Worm (Caenorhabditis elegans): ENCODE results near the gene F09C6.16.

F09C6.16 gene

DNA sequence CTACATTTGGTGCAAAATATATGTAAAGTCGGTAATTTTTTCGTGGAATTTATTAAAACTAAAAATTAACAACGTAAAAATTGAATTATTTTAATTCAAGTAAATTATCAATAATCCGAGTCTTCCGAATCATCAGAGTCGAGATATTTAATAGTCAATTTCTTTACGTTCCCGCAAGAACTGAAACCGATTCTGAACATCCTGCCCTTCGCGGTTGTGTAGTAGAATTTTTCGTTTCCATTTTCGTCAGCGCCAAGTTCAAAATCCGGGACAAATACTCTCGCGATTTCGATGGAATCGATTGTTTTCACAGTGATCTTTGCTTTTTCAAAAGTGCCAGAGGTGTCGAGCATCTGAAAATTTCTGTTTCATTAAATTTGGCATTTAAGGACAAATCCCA is 9.9 kb upstream of the F09C6.16 start:
- TF ChIP-seq lsy-12 (tag; optimal IDR thresholded peaks at IDR 0.05) = no peak
- no peak for TF ChIP-seq ZK546.5 (tag; optimal IDR thresholded peaks at IDR 0.05)
- no peak for TF ChIP-seq elt-1 (tag; optimal IDR thresholded peaks at IDR 0.05)
- TF ChIP-seq mdl-1 (tag; optimal IDR thresholded peaks at IDR 0.05) = no peak
- TF ChIP-seq ceh-16 (tag; optimal IDR thresholded peaks at IDR 0.05) = no peak
- TF ChIP-seq elt-3 (tag; optimal IDR thresholded peaks at IDR 0.05) = no peak
- TF ChIP-seq hmg-11 (tag; optimal IDR thresholded peaks at IDR 0.05) = no peak

DNA sequence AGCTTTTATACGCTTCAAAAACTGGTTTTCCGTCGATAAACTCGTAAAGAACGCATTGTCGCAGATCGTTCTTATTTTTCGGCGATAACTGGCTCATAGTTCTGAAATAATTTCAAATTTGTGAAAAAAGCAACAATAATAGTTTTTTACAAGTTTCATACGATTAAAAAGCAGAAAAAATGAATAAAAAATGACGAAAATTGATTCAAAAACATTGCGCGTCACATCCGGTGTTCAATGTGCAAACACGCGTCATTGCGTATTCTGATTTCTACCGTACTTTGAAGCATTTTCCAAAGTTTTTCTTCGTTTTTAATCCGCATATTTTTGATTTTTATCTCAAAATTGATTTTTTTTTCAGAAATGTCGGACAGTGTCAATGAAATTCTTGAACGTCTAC is 8.6 kb upstream of the F09C6.16 start, which contains the start of the genes fbxa-206 and Y102A5C.2:
fbxa-206 (minus strand) TSS at position 101 of the 400 bp plus-strand sequence.
Y102A5C.2 (plus strand) TSS at position 354 of the 400 bp plus-strand sequence.
- no peak for TF ChIP-seq elt-3 (tag; optimal IDR thresholded peaks at IDR 0.05)
- no peak for TF ChIP-seq elt-2 (tag; optimal IDR thresholded peaks at IDR 0.05)
- no peak for TF ChIP-seq ceh-82 (tag; optimal IDR thresholded peaks at IDR 0.05)
- no peak for TF ChIP-seq ztf-11 (tag; optimal IDR thresholded peaks at IDR 0.05)
- TF ChIP-seq ceh-9 (tag; optimal IDR thresholded peaks at IDR 0.05) = no peak

DNA sequence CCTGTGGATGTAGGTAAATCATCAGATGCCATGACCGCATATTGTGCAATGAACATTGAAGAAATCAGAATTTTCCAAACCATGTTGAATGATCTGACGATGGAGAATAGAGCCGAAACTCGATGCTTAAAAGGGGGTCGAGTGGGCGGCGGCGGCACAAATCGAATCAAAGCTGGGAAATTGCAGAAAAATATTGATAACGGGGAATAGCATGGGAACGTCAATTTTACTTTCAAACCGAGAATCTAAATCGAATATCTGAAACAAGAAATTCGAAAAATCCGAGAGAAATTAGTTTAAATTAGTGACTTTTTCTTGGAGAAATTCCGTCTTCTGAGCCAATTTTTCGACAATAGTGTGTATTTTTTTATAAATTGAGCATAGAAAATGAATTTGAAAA is 6.3 kb upstream of the F09C6.16 start, which contains the start of gene F09C6.10:
F09C6.10 (minus strand) TSS at position 101 of the 400 bp plus-strand sequence.
- no peak for TF ChIP-seq egl-27 (tag; optimal IDR thresholded peaks at IDR 0.05)
- TF ChIP-seq nfya-1 (tag; optimal IDR thresholded peaks at IDR 0.05; ENCODE audit: insufficient read depth) = no peak
- no peak for TF ChIP-seq nhr-11 (tag; optimal IDR thresholded peaks at IDR 0.05)
- TF ChIP-seq elt-3 (tag; optimal IDR thresholded peaks at IDR 0.05) = no peak
- no peak for TF ChIP-seq elt-2 (tag; optimal IDR thresholded peaks at IDR 0.05)
- no peak for TF ChIP-seq zag-1 (tag; optimal IDR thresholded peaks at IDR 0.05)
- TF ChIP-seq elt-1 (tag; optimal IDR thresholded peaks at IDR 0.05) = no peak
- TF ChIP-seq pqm-1 (tag; optimal IDR thresholded peaks at IDR 0.05) = no peak
- TF ChIP-seq ztf-11 (tag; optimal IDR thresholded peaks at IDR 0.05) = no peak
- no peak for TF ChIP-seq lin-15B (tag; optimal IDR thresholded peaks at IDR 0.05)

DNA sequence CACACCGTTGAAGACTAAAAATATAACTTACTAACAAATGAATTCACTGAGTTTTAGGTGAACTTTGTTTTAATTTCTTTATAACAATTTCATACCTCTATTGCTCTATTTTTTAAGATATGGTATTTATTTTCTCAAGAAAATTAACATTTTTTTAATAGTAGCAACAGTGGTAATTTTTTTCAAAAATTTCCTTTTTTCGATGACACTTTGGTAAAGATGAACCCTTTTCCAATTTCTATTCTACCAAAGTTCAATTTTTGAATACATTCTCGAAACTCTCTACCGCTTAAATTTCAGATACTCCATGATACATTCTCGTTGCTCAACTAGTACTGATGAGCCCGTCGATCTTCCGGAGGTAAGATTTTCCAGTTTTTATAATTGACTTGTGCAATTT is 2.2 kb upstream of the F09C6.16 start, which contains the start of gene nhr-116:
nhr-116 (plus strand) TSS at position 301 of the 400 bp plus-strand sequence.
- TF ChIP-seq jun-1 (tag; optimal IDR thresholded peaks at IDR 0.05) (no peak), ztf-4 (tag; optimal IDR thresholded peaks at IDR 0.05) (no peak), fos-1 (tag; optimal IDR thresholded peaks at IDR 0.05) (no peak), nfya-1 (tag; optimal IDR thresholded peaks at IDR 0.05; ENCODE audit: insufficient read depth) (no peak), nhr-77 (tag; optimal IDR thresholded peaks at IDR 0.05) (no peak), eor-1 (tag; optimal IDR thresholded peaks at IDR 0.05) (no peak), nhr-43 (tag; optimal IDR thresholded peaks at IDR 0.05; ENCODE audit: poor library complexity, severe bottlenecking) (no peak), ama-1 (optimal IDR thresholded peaks at IDR 0.05) (no peak), daf-12 (tag; optimal IDR thresholded peaks at IDR 0.05) (no peak), elt-1 (tag; optimal IDR thresholded peaks at IDR 0.05) (no peak), nhr-12 (tag; optimal IDR thresholded peaks at IDR 0.05) (no peak)

DNA sequence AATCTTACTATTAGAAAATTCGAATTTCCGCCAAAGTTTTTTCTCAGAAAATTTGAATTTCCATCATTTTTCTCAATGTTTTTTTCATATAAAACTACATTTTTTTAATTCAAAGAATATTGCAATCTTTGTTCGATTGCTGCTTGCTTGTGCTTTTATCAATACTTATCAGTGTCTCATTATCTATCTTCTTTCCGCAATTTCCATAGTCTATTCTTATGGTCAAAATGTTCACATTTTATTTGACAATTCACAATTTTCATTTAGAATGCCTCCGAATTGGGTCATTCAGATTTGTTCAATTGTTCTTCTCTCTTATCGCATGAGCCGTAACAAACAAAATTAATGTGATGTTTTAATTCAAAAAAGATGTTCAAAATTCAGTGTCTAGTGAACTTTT is 1.5 kb upstream of the F09C6.16 start:
- TF ChIP-seq fos-1 (tag; optimal IDR thresholded peaks at IDR 0.05) (no peak), snpc-4 (tag; optimal IDR thresholded peaks at IDR 0.05) (no peak), egl-5 (tag; optimal IDR thresholded peaks at IDR 0.05) (no peak), elt-2 (tag; optimal IDR thresholded peaks at IDR 0.05) (peak; percentile 44), egl-27 (tag; optimal IDR thresholded peaks at IDR 0.05) (no peak), pqm-1 (tag; optimal IDR thresholded peaks at IDR 0.05) (peak; percentile 10), lin-15B (tag; optimal IDR thresholded peaks at IDR 0.05) (no peak), mdl-1 (tag; optimal IDR thresholded peaks at IDR 0.05) (no peak), zag-1 (tag; optimal IDR thresholded peaks at IDR 0.05) (no peak), eor-1 (tag; optimal IDR thresholded peaks at IDR 0.05) (no peak), ztf-11 (tag; optimal IDR thresholded peaks at IDR 0.05) (no peak)

DNA sequence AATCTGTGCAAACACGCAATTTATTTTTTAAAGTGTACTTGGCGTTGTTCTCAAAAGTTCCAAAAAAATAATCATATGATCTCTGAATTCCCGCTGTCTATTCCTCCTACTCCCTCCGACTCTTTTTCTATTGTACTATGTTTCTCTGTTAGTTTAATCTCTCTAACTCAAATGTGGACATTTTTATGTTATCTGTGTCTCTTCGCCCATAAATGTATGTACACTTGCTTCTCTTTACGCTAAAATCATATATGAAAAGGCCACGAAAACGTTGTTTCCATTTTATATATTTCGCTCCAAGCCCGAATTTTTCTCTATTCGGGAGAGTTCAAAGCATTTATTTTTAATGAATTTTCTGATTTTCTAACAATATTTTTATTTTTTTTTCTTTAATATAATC is 1.1 kb upstream of the F09C6.16 start:
- TF ChIP-seq fkh-10 (GFP tag; optimal IDR thresholded peaks at IDR 0.05) (no peak), eor-1 (tag; optimal IDR thresholded peaks at IDR 0.05) (no peak), ceh-16 (tag; optimal IDR thresholded peaks at IDR 0.05) (no peak), pqm-1 (tag; optimal IDR thresholded peaks at IDR 0.05) (peak; percentile 3), nhr-12 (tag; optimal IDR thresholded peaks at IDR 0.05) (no peak), pha-4 (tag; optimal IDR thresholded peaks at IDR 0.05) (peak; percentile 61), elt-2 (tag; optimal IDR thresholded peaks at IDR 0.05) (peak; percentile 25), nhr-77 (tag; optimal IDR thresholded peaks at IDR 0.05) (no peak)
